Fruit fly (Drosophila melanogaster) whole organism, embryonic: ENCODE results near the gene Gr98d.

ENCODE experiments used
- B-H1 ChIP-seq: fragments of 200-800 bp; sonication (Bioruptor generic); IDR thresholded peaks from 3 replicates; pipeline ENCODE4 v1.3.6; 2022; ENCODE audit warnings: missing biosample characterization, missing genetic modification characterization
- Bgb ChIP-seq: fragments of 200-800 bp; sonication (Bioruptor generic); IDR thresholded peaks from 2 replicates; pipeline ENCODE4 v1.3.6; 2022; ENCODE audit warnings: missing biosample characterization, missing genetic modification characterization; ENCODE audit not compliant: partially characterized antibody
- BtbVII ChIP-seq: fragments of 200-800 bp; sonication (Bioruptor generic); optimal IDR thresholded peaks from 3 replicates; lab custom pipeline; 2017; ENCODE audit warnings: missing biosample characterization, mild to moderate bottlenecking, missing genetic modification characterization
- CG10979 ChIP-seq: fragments of 200-800 bp; sonication (Bioruptor generic); optimal IDR thresholded peaks from 2 replicates; lab custom pipeline; 2018; ENCODE audit warnings: missing biosample characterization, mild to moderate bottlenecking, missing genetic modification characterization, moderate library complexity
- CG12155 ChIP-seq: fragments of 200-800 bp; sonication (Bioruptor generic); optimal IDR thresholded peaks from 3 replicates; lab custom pipeline; 2016; ENCODE audit warnings: missing biosample characterization, missing genetic modification characterization
- CG1233 ChIP-seq: fragments of 200-800 bp; sonication (Bioruptor generic); optimal IDR thresholded peaks from 4 replicates; lab custom pipeline; 2018; ENCODE audit warnings: missing biosample characterization, mild to moderate bottlenecking, missing genetic modification characterization
- CG15696 ChIP-seq: fragments of 200-800 bp; sonication (Bioruptor generic); optimal IDR thresholded peaks from 2 replicates; lab custom pipeline; 2019; ENCODE audit warnings: missing biosample characterization, mild to moderate bottlenecking, missing genetic modification characterization, moderate library complexity
- CG17802 ChIP-seq: fragments of 200-800 bp; sonication (Bioruptor generic); optimal IDR thresholded peaks from 2 replicates; lab custom pipeline; 2018; ENCODE audit warnings: missing biosample characterization, mild to moderate bottlenecking, missing genetic modification characterization, moderate library complexity
- CG31441 ChIP-seq: fragments of 200-800 bp; sonication (Bioruptor generic); IDR thresholded peaks from 2 replicates; pipeline ENCODE4 v1.3.6; 2022; ENCODE audit warnings: missing biosample characterization, missing genetic modification characterization
- CG32532 ChIP-seq: fragments of 200-800 bp; sonication (Bioruptor generic); IDR thresholded peaks from 2 replicates; pipeline ENCODE4 v1.3.6; 2022; ENCODE audit warnings: missing biosample characterization, missing genetic modification characterization
- CG33213 ChIP-seq: fragments of 200-800 bp; sonication (Bioruptor generic); optimal IDR thresholded peaks from 3 replicates; lab custom pipeline; 2016; ENCODE audit warnings: missing biosample characterization, missing genetic modification characterization
- CG3847 ChIP-seq: fragments of 200-800 bp; sonication (Bioruptor generic); IDR thresholded peaks from 2 replicates; pipeline ENCODE4 v1.3.6; 2022; ENCODE audit warnings: missing biosample characterization, missing genetic modification characterization
- CG4282 ChIP-seq: fragments of 200-800 bp; sonication (Bioruptor generic); optimal IDR thresholded peaks from 2 replicates; lab custom pipeline; 2016; ENCODE audit warnings: missing biosample characterization, missing genetic modification characterization
- CG4404 ChIP-seq: fragments of 200-800 bp; sonication (Bioruptor generic); IDR thresholded peaks from 2 replicates; pipeline ENCODE4 v1.3.6; 2022; ENCODE audit warnings: missing biosample characterization, missing genetic modification characterization
- CG7928 ChIP-seq: fragments of 200-800 bp; sonication (Bioruptor generic); optimal IDR thresholded peaks from 2 replicates; lab custom pipeline; 2017; ENCODE audit warnings: missing biosample characterization, mild to moderate bottlenecking, missing genetic modification characterization
- CG9727 ChIP-seq: fragments of 200-800 bp; sonication (Bioruptor generic); optimal IDR thresholded peaks from 3 replicates; lab custom pipeline; 2017; ENCODE audit warnings: missing biosample characterization, mild to moderate bottlenecking, missing genetic modification characterization
- CHES-1-like ChIP-seq: fragments of 200-800 bp; sonication (Bioruptor generic); optimal IDR thresholded peaks from 2 replicates; lab custom pipeline; 2016; ENCODE audit warnings: missing biosample characterization, missing genetic modification characterization
- Camta ChIP-seq: fragments of 200-800 bp; sonication (Bioruptor generic); optimal IDR thresholded peaks from 2 replicates; lab custom pipeline; 2016; ENCODE audit warnings: missing biosample characterization, missing genetic modification characterization
- Dfd ChIP-seq, 2 experiments: fragments of >200 bp; optimal IDR thresholded peaks; 2 replicates each; lab custom pipeline; 2017; ENCODE audit warnings: missing biosample characterization in 2 of 2, missing genetic modification characterization in 2 of 2
- Dip3 ChIP-seq: fragments of 200-800 bp; sonication (Bioruptor generic); optimal IDR thresholded peaks from 3 replicates; lab custom pipeline; 2016; ENCODE audit warnings: missing biosample characterization, missing genetic modification characterization
- E2f1 ChIP-seq: fragments of 200-800 bp; sonication (Bioruptor generic); IDR thresholded peaks from 2 replicates; pipeline ENCODE4 v1.3.6; 2022; ENCODE audit warnings: missing biosample characterization, missing genetic modification characterization
- GATAe ChIP-seq: fragments of 200-800 bp; sonication (Bioruptor generic); conservative IDR thresholded peaks from 2 replicates; pipeline ENCODE4 v1.3.6; 2022; ENCODE audit warnings: missing biosample characterization, missing genetic modification characterization
- Hmr ChIP-seq: fragments of 200-800 bp; sonication (Bioruptor generic); optimal IDR thresholded peaks from 3 replicates; lab custom pipeline; 2017; ENCODE audit warnings: mild to moderate bottlenecking, missing biosample characterization, missing genetic modification reagents, missing genetic modification characterization
- Hmx ChIP-seq: fragments of 200-800 bp; sonication (Bioruptor generic); optimal IDR thresholded peaks from 2 replicates; lab custom pipeline; 2016; ENCODE audit warnings: missing biosample characterization, missing genetic modification characterization
- Hr51 ChIP-seq, 2 experiments: fragments of 200-800 bp; sonication (Bioruptor generic); optimal IDR thresholded peaks; 2 replicates in 1 of 2; 3 replicates in 1 of 2; lab custom pipeline; 2016 to 2018; ENCODE audit warnings: missing biosample characterization in 2 of 2, missing genetic modification characterization in 2 of 2, mild to moderate bottlenecking in 1 of 2, moderate library complexity in 1 of 2
- Mad ChIP-seq: fragments of 200-800 bp; sonication (Bioruptor generic); optimal IDR thresholded peaks from 2 replicates; lab custom pipeline; 2016; ENCODE audit warnings: missing biosample characterization, missing genetic modification characterization
- Neu2 ChIP-seq: fragments of 200-800 bp; sonication (Bioruptor generic); optimal IDR thresholded peaks from 3 replicates; lab custom pipeline; 2016; ENCODE audit warnings: missing biosample characterization, missing genetic modification characterization, borderline replicate concordance
- Optix ChIP-seq: fragments of 200-800 bp; sonication (Bioruptor generic); IDR thresholded peaks from 3 replicates; pipeline ENCODE4 v1.3.6; 2022; ENCODE audit warnings: missing biosample characterization, missing genetic modification characterization
- Usf ChIP-seq: fragments of 200-800 bp; sonication (Bioruptor generic); optimal IDR thresholded peaks from 2 replicates; lab custom pipeline; 2017; ENCODE audit warnings: missing genotype, missing biosample characterization, missing genetic modification characterization
- abd-A ChIP-seq: fragments of 200-800 bp; sonication (Bioruptor generic); optimal IDR thresholded peaks from 3 replicates; lab custom pipeline; 2019; ENCODE audit warnings: missing biosample characterization, mild to moderate bottlenecking, missing genetic modification characterization, moderate library complexity
- aop ChIP-seq: fragments of 200-800 bp; sonication (Bioruptor generic); IDR thresholded peaks from 2 replicates; pipeline ENCODE4 v1.3.6; 2022; ENCODE audit warnings: missing biosample characterization, missing genetic modification characterization
- br ChIP-seq: fragments of >200 bp; optimal IDR thresholded peaks from 2 replicates; lab custom pipeline; 2017
- cg ChIP-seq: fragments of 200-800 bp; sonication (Bioruptor generic); optimal IDR thresholded peaks from 3 replicates; lab custom pipeline; 2019; ENCODE audit warnings: missing biosample characterization, mild to moderate bottlenecking, missing genetic modification characterization, moderate library complexity
- emc ChIP-seq: fragments of 200-800 bp; sonication (Bioruptor generic); optimal IDR thresholded peaks from 2 replicates; lab custom pipeline; 2016; ENCODE audit warnings: missing biosample characterization, missing genetic modification characterization
- ems ChIP-seq: fragments of 200-800 bp; sonication (Bioruptor generic); optimal IDR thresholded peaks from 3 replicates; lab custom pipeline; 2016; ENCODE audit warnings: missing biosample characterization, missing genetic modification characterization
- fd3F ChIP-seq: fragments of 200-800 bp; sonication (Bioruptor generic); optimal IDR thresholded peaks from 2 replicates; lab custom pipeline; 2018; ENCODE audit warnings: missing biosample characterization, mild to moderate bottlenecking, missing genetic modification characterization, moderate library complexity
- gcm2 ChIP-seq: fragments of 200-800 bp; sonication (Bioruptor generic); optimal IDR thresholded peaks from 2 replicates; lab custom pipeline; 2016; ENCODE audit warnings: missing biosample characterization, missing genetic modification characterization
- jumu ChIP-seq: fragments of 200-800 bp; sonication (Bioruptor generic); optimal IDR thresholded peaks from 3 replicates; lab custom pipeline; 2016; ENCODE audit warnings: missing biosample characterization, missing genetic modification characterization
- kay ChIP-seq: fragments of 200-800 bp; sonication (Bioruptor generic); optimal IDR thresholded peaks from 2 replicates; lab custom pipeline; 2016; ENCODE audit warnings: missing biosample characterization, missing genetic modification characterization
- oc ChIP-seq: fragments of 200-800 bp; sonication (Bioruptor generic); optimal IDR thresholded peaks from 2 replicates; lab custom pipeline; 2018; ENCODE audit warnings: missing biosample characterization, mild to moderate bottlenecking, missing genetic modification characterization, moderate library complexity
- pho ChIP-seq: fragments of 200-800 bp; sonication (Bioruptor generic); optimal IDR thresholded peaks from 2 replicates; lab custom pipeline; 2016; ENCODE audit warnings: missing biosample characterization, missing genetic modification characterization
- phol ChIP-seq: fragments of 200-800 bp; sonication (Bioruptor generic); optimal IDR thresholded peaks from 3 replicates; lab custom pipeline; 2018; ENCODE audit warnings: missing biosample characterization, mild to moderate bottlenecking, missing genetic modification characterization, moderate library complexity
- prd ChIP-seq, 3 experiments: fragments of >200 bp in 2 of 3; fragments of 200-800 bp in 1 of 3; sonication (Bioruptor generic) in 1 of 3; optimal IDR thresholded peaks in 2 of 3; IDR thresholded peaks in 1 of 3; 2 replicates in 2 of 3; 3 replicates in 1 of 3; pipeline versions ENCODE4 v1.3.6 to Lab custom; 2017 to 2022; ENCODE audit warnings: missing biosample characterization in 1 of 3, missing genetic modification characterization in 1 of 3
- pzg ChIP-seq: fragments of 200-800 bp; sonication (Bioruptor generic); optimal IDR thresholded peaks from 3 replicates; lab custom pipeline; 2018; ENCODE audit warnings: missing biosample characterization, mild to moderate bottlenecking, missing genetic modification characterization, moderate library complexity
- sd ChIP-seq: fragments of 200-800 bp; sonication (Bioruptor generic); optimal IDR thresholded peaks from 3 replicates; lab custom pipeline; 2018; ENCODE audit warnings: missing biosample characterization, mild to moderate bottlenecking, missing genetic modification characterization, moderate library complexity
- tgo ChIP-seq: fragments of 200-800 bp; sonication (Bioruptor generic); IDR thresholded peaks from 3 replicates; pipeline ENCODE4 v1.3.6; 2022; ENCODE audit warnings: missing biosample characterization, missing genetic modification characterization
- tio ChIP-seq: fragments of 200-800 bp; sonication (Bioruptor generic); optimal IDR thresholded peaks from 2 replicates; lab custom pipeline; 2017; ENCODE audit warnings: missing biosample characterization, missing genetic modification characterization, inconsistent platforms
- tna ChIP-seq: fragments of 200-800 bp; sonication (Bioruptor generic); IDR thresholded peaks from 2 replicates; pipeline ENCODE4 v1.3.6; 2022; ENCODE audit warnings: missing biosample characterization, missing genetic modification characterization; ENCODE audit not compliant: partially characterized antibody
- twi ChIP-seq: fragments of 200-800 bp; optimal IDR thresholded peaks from 2 replicates; lab custom pipeline; 2019; ENCODE audit warnings: missing biosample characterization, mild to moderate bottlenecking, missing genetic modification characterization, moderate library complexity
- zen2 ChIP-seq: fragments of 200-800 bp; sonication (Bioruptor generic); IDR thresholded peaks from 3 replicates; pipeline ENCODE4 v1.3.6; 2022; ENCODE audit warnings: missing biosample characterization, missing genetic modification characterization; ENCODE audit not compliant: partially characterized antibody
- zf30C ChIP-seq: fragments of 200-800 bp; sonication (Bioruptor generic); optimal IDR thresholded peaks from 3 replicates; lab custom pipeline; 2018; ENCODE audit warnings: missing biosample characterization, mild to moderate bottlenecking, missing genetic modification characterization

Gene Gr98d

dm6 chr3R:27556972-27557371 lies 11.1 kb downstream of the Gr98d start (continued):
- TF ChIP-seq cg (GFP tag; lab: Kevin White, UChicago) = no peak
- no peak for TF ChIP-seq BtbVII (GFP tag; lab: Kevin White, UChicago)
- no peak for TF ChIP-seq CG10979 (tag; lab: Kevin White, UChicago)
- TF ChIP-seq tna (GFP tag; lab: Robert Waterston, UW) = no peak
- TF ChIP-seq tio (GFP tag; lab: Kevin White, UChicago) = no peak
- TF ChIP-seq CG1233 (GFP tag; lab: Kevin White, UChicago) = no peak
- peak; percentile 20 for TF ChIP-seq Hmr (GFP tag; lab: Kevin White, UChicago)
- no peak for TF ChIP-seq Camta (GFP tag; lab: Kevin White, UChicago)
- TF ChIP-seq Usf = no peak
- no peak for TF ChIP-seq B-H1 (GFP tag; lab: Robert Waterston, UW)
- no peak for TF ChIP-seq Hmx (GFP tag; lab: Kevin White, UChicago)
- TF ChIP-seq Optix (GFP tag; lab: Robert Waterston, UW) = no peak
- no peak for TF ChIP-seq emc
- TF ChIP-seq twi (tag; lab: Kevin White, UChicago) = no peak
- TF ChIP-seq zen2 (GFP tag; lab: Robert Waterston, UW) = no peak
- TF ChIP-seq fd3F = no peak
- TF ChIP-seq CG7928 = peak; percentile 14
- peak; percentile 11 for TF ChIP-seq gcm2 (GFP tag; lab: Kevin White, UChicago)
- no peak for TF ChIP-seq CG17802 (tag; lab: Kevin White, UChicago)
- peak; percentile 34; the same call in 2 of the 3 replicates for TF ChIP-seq tgo (GFP tag; lab: Robert Waterston, UW)
- TF ChIP-seq CG4404 (GFP tag; lab: Robert Waterston, UW) = no peak
- no peak for TF ChIP-seq kay (GFP tag; lab: Kevin White, UChicago)
- no peak for TF ChIP-seq Bgb (GFP tag; lab: Robert Waterston, UW)
- TF ChIP-seq Neu2 (GFP tag; lab: Kevin White, UChicago) = no peak
- TF ChIP-seq CG12155 = no peak
- TF ChIP-seq Dip3 (GFP tag; lab: Kevin White, UChicago) = peak; percentile 67
- no peak for TF ChIP-seq Mad (GFP tag; lab: Kevin White, UChicago)
- TF ChIP-seq jumu (GFP tag; lab: Kevin White, UChicago) = no peak
- TF ChIP-seq CG33213 = no peak
- TF ChIP-seq abd-A = no peak
- TF ChIP-seq zf30C = no peak
- TF ChIP-seq E2f1 (GFP tag; lab: Robert Waterston, UW) = peak; percentile 31; the same call in 1 of the 2 replicates
- TF ChIP-seq br (lab: Kevin White, UChicago) = no peak
- TF ChIP-seq CG4282 (GFP tag; lab: Kevin White, UChicago) = no peak
- TF ChIP-seq CG3847 (GFP tag; lab: Robert Waterston, UW) = peak; percentile 52
- no peak for TF ChIP-seq prd (optimal IDR thresholded peaks at IDR 0.05; lab: Kevin White, UChicago)
- peak; percentile 43; the same call in 2 of the 3 replicates for TF ChIP-seq prd (GFP tag; IDR thresholded peaks at IDR 0.05; lab: Robert Waterston, UW)
- TF ChIP-seq CHES-1-like (GFP tag; lab: Kevin White, UChicago) = no peak
- peak; percentile 76 for TF ChIP-seq CG32532 (GFP tag; lab: Robert Waterston, UW)
- TF ChIP-seq aop (GFP tag; lab: Robert Waterston, UW) = no peak
- no peak for TF ChIP-seq Dfd (GFP tag; optimal IDR thresholded peaks at IDR 0.05; lab: Kevin White, UChicago)
- TF ChIP-seq pho (GFP tag; lab: Kevin White, UChicago) = no peak
- TF ChIP-seq CG31441 (GFP tag; lab: Robert Waterston, UW) = no peak
- no peak for TF ChIP-seq sd (tag; lab: Kevin White, UChicago)
- peak; percentile 17 for TF ChIP-seq ems (GFP tag; lab: Kevin White, UChicago)
- no peak for TF ChIP-seq oc (tag; lab: Kevin White, UChicago)
- peak; percentile 8 to 24 for TF ChIP-seq Hr51 (GFP tag; optimal IDR thresholded peaks at IDR 0.05; lab: Kevin White, UChicago)
- peak; percentile 28 for TF ChIP-seq phol (tag; lab: Kevin White, UChicago)
- TF ChIP-seq pzg (GFP tag; lab: Kevin White, UChicago) = no peak
- no peak for TF ChIP-seq CG15696 (tag; lab: Kevin White, UChicago)
- no peak for TF ChIP-seq GATAe (GFP tag; lab: Robert Waterston, UW)
- TF ChIP-seq CG9727 (GFP tag; lab: Kevin White, UChicago) = peak; percentile 8
